Fruit fly (Drosophila melanogaster): ENCODE measurements around the gene Cyp313a4.

Cyp313a4 gene

DNA sequence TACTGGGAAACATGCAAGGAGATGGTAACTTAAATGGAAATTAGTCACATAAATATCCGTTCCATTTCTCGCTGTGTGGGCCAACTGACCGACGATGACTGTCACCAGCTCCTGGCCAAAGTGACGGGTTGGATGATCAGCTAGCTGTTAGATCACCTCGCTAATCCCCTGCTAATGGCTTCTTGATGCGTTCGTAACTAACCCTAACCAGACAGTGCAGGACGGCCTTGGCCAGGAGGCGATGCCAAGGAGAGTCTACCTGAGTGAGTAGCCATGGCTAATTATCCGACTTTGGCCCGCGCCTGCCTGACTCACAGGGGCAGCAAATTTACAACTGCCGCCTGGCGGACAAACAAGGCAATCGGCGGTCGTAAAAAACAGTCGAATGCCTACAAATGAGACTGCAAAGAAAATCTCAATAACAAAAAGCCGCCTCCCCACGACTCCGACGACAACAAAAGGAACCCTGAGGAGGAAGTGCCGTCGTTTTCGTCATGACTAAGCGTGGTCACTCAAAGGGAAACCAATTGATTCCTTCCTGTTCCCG, 35.3 kb downstream of the Cyp313a4 start:
- no peak for TF ChIP-seq CG34367 (tag; optimal IDR thresholded peaks at IDR 0.05)
- TF ChIP-seq CG8301 (tag; optimal IDR thresholded peaks at IDR 0.05): no peak

dm6 chr3R:12644621-12645310, 36.4 kb downstream of the Cyp313a4 start:
- no peak for TF ChIP-seq Snoo (tag; optimal IDR thresholded peaks at IDR 0.05)
- no peak for TF ChIP-seq Ets98B (GFP tag; IDR thresholded peaks at IDR 0.05)
- TF ChIP-seq Pif1A (GFP tag; optimal IDR thresholded peaks at IDR 0.05): peak; percentile 27
- TF ChIP-seq CG8159 (tag; optimal IDR thresholded peaks at IDR 0.05): peak; percentile 9
- peak; percentile 61 for TF ChIP-seq EcR (GFP tag; optimal IDR thresholded peaks at IDR 0.05)

dm6 chr3R:12642051-12642532, 39.1 kb downstream of the Cyp313a4 start, which contains the start of gene CG6753:
CG6753 (minus strand) TSS chr3R:12642482.
- no peak for TF ChIP-seq gl (tag; optimal IDR thresholded peaks at IDR 0.05)
- TF ChIP-seq EcR (GFP tag; optimal IDR thresholded peaks at IDR 0.05): no peak
- TF ChIP-seq Snoo (tag; optimal IDR thresholded peaks at IDR 0.05): no peak
- no peak for TF ChIP-seq CG8159 (tag; optimal IDR thresholded peaks at IDR 0.05)
- TF ChIP-seq Ets98B (GFP tag; IDR thresholded peaks at IDR 0.05): no peak
- TF ChIP-seq CG10348 (GFP tag; IDR thresholded peaks at IDR 0.05): no peak
- no peak for TF ChIP-seq CG12605 (GFP tag; IDR thresholded peaks at IDR 0.05)
- no peak for TF ChIP-seq Pif1A (GFP tag; optimal IDR thresholded peaks at IDR 0.05)

- TF ChIP-seq CG4496 (GFP tag; IDR thresholded peaks at IDR 0.05): no peak
- TF ChIP-seq CG13204 (GFP tag; optimal IDR thresholded peaks at IDR 0.05): no peak
- no peak for TF ChIP-seq CG17806 (tag; optimal IDR thresholded peaks at IDR 0.05)
- TF ChIP-seq Ets98B (GFP tag; IDR thresholded peaks at IDR 0.05): no peak
- TF ChIP-seq CG34367 (tag; optimal IDR thresholded peaks at IDR 0.05): no peak
- no peak for TF ChIP-seq gl (tag; optimal IDR thresholded peaks at IDR 0.05)
- no peak for TF ChIP-seq EcR (GFP tag; optimal IDR thresholded peaks at IDR 0.05)
- TF ChIP-seq fd96Ca (GFP tag; IDR thresholded peaks at IDR 0.05): no peak
- no peak for TF ChIP-seq CG32121 (GFP tag; IDR thresholded peaks at IDR 0.05)
- TF ChIP-seq CG14655 (GFP tag; optimal IDR thresholded peaks at IDR 0.05): no peak
- no peak for TF ChIP-seq CG8301 (tag; optimal IDR thresholded peaks at IDR 0.05)
- TF ChIP-seq CG8159 (tag; optimal IDR thresholded peaks at IDR 0.05): no peak
Observed at dm6 chr3R:12641620-12642019, 39.6 kb downstream of the Cyp313a4 start.

- TF ChIP-seq Pif1A (GFP tag; optimal IDR thresholded peaks at IDR 0.05): no peak
Observed at dm6 chr3R:12637961-12638531, 43.1 kb downstream of the Cyp313a4 start, which contains the start of gene CG11608. CG11608 (plus strand) TSS chr3R:12638481.

DNA sequence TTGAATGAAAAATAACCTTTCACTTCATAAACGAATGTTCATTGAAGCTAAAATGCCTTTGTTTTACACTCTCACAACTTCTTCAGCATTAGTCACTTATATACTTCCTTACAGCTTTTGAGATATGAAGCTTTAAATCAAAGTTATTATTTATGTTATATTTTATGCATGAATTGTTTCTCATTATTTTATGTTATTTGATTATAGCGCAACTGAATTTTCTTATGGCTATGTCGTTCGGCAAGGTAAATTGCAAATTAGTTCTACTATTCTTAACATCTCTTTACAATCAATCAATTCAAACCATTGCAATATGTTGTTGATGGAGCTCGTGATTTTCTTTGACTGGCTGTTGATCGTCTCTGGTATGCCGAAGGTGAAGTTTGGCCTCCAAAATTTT, 44.9 kb downstream of the Cyp313a4 start, which contains the start of gene CG11600:
CG11600 (plus strand) TSS at position 301 of the 400 bp plus-strand sequence.
- no peak for TF ChIP-seq CG32121 (GFP tag; IDR thresholded peaks at IDR 0.05)
- no peak for TF ChIP-seq CG34367 (tag; optimal IDR thresholded peaks at IDR 0.05)
- no peak for TF ChIP-seq CG4496 (GFP tag; IDR thresholded peaks at IDR 0.05)
- TF ChIP-seq D1 (tag; optimal IDR thresholded peaks at IDR 0.05): no peak
- no peak for TF ChIP-seq rn (GFP tag; IDR thresholded peaks at IDR 0.05)
- no peak for TF ChIP-seq CG8301 (tag; optimal IDR thresholded peaks at IDR 0.05)
- TF ChIP-seq Pif1A (GFP tag; optimal IDR thresholded peaks at IDR 0.05): no peak
- no peak for TF ChIP-seq CG9948 (tag; optimal IDR thresholded peaks at IDR 0.05)
- no peak for TF ChIP-seq CG10348 (GFP tag; IDR thresholded peaks at IDR 0.05)

DNA sequence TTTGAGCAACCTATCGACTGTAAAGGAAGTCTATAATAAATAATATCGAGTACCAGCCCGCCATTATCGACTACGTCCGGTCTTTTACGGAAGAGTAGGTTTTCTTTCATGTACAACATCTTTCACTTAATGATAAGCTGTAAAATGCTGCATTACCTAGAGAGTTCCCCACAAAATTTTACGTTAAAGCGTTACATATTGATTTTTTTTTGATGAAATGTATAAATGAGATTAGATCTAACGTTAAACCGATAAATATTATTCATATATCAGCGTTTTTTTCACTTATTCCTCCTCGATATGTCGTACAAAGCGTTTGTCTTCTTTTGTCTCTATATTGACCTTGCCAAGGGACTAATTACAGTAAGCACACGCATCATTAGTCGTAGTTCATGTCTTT, 46.6 kb downstream of the Cyp313a4 start, which contains the start of gene CG11598:
CG11598 (plus strand) TSS at position 301 of the 400 bp plus-strand sequence.
- TF ChIP-seq D1 (tag; optimal IDR thresholded peaks at IDR 0.05) (no peak), Pif1A (GFP tag; optimal IDR thresholded peaks at IDR 0.05) (no peak), CG12605 (GFP tag; IDR thresholded peaks at IDR 0.05) (no peak), gl (tag; optimal IDR thresholded peaks at IDR 0.05) (no peak), Pif1B (GFP tag; optimal IDR thresholded peaks at IDR 0.05) (no peak), CG14655 (GFP tag; optimal IDR thresholded peaks at IDR 0.05) (no peak), CG13204 (GFP tag; optimal IDR thresholded peaks at IDR 0.05) (no peak), CG8301 (tag; optimal IDR thresholded peaks at IDR 0.05) (no peak), CG32121 (GFP tag; IDR thresholded peaks at IDR 0.05) (no peak)

dm6 chr3R:12633059-12633458, 48.1 kb downstream of the Cyp313a4 start, which contains the start of gene CG18530:
CG18530 (plus strand) TSS chr3R:12633359.
- no peak for TF ChIP-seq CG17806 (tag; optimal IDR thresholded peaks at IDR 0.05)
- TF ChIP-seq Pif1B (GFP tag; optimal IDR thresholded peaks at IDR 0.05): no peak
- no peak for TF ChIP-seq CG14655 (GFP tag; optimal IDR thresholded peaks at IDR 0.05)
- TF ChIP-seq Ets98B (GFP tag; IDR thresholded peaks at IDR 0.05): no peak
- TF ChIP-seq gl (tag; optimal IDR thresholded peaks at IDR 0.05): no peak
- TF ChIP-seq fd96Ca (GFP tag; IDR thresholded peaks at IDR 0.05): no peak
- TF ChIP-seq CG32121 (GFP tag; IDR thresholded peaks at IDR 0.05): no peak
- TF ChIP-seq CG12605 (GFP tag; IDR thresholded peaks at IDR 0.05): no peak
- TF ChIP-seq CG4496 (GFP tag; IDR thresholded peaks at IDR 0.05): no peak
